Fruit fly (Drosophila melanogaster) whole organism, prepupa: ENCODE measurements around the gene CG10237.
A peak's percentile ranks its signal among the peaks of the same experiment; 100 is the strongest.

Source experiments
- Blimp-1 ChIP-seq: fragments of 200-800 bp; sonication (Bioruptor generic); optimal IDR thresholded peaks from 3 replicates; lab custom pipeline; 2017; ENCODE audit warnings: missing biosample characterization, missing genetic modification characterization, mild to moderate bottlenecking, moderate library complexity, missing genetic modification reagents
- CG10631 ChIP-seq: fragments of 200-800 bp; sonication (Bioruptor generic); optimal IDR thresholded peaks from 2 replicates; lab custom pipeline; 2016; ENCODE audit warnings: missing biosample characterization, missing genetic modification characterization
- CG10669 ChIP-seq: fragments of 200-800 bp; sonication (Bioruptor generic); optimal IDR thresholded peaks from 3 replicates; lab custom pipeline; 2018; ENCODE audit warnings: missing biosample characterization, mild to moderate bottlenecking, missing genetic modification characterization, moderate library complexity
- CG11294 ChIP-seq: fragments of 200-800 bp; sonication (Bioruptor generic); IDR thresholded peaks from 2 replicates; pipeline ENCODE4 v1.3.6; 2022; ENCODE audit warnings: missing biosample characterization, missing genetic modification characterization
- CG11762 ChIP-seq: fragments of 200-800 bp; sonication (Bioruptor generic); optimal IDR thresholded peaks from 3 replicates; lab custom pipeline; 2016; ENCODE audit warnings: missing biosample characterization, missing genetic modification characterization; ENCODE audit not compliant: insufficient read depth
- CG11902 ChIP-seq: fragments of 200-800 bp; sonication (Bioruptor generic); optimal IDR thresholded peaks from 3 replicates; lab custom pipeline; 2016; ENCODE audit warnings: missing biosample characterization, missing genetic modification characterization
- CG15336 ChIP-seq: fragments of 200-800 bp; sonication (Bioruptor generic); IDR thresholded peaks from 2 replicates; pipeline ENCODE4 v1.3.6; 2022; ENCODE audit warnings: missing biosample characterization, missing genetic modification characterization
- CG1621 ChIP-seq: fragments of 200-800 bp; sonication (Bioruptor generic); optimal IDR thresholded peaks from 3 replicates; lab custom pipeline; 2018; ENCODE audit warnings: missing biosample characterization, mild to moderate bottlenecking, missing genetic modification characterization
- CG31627 ChIP-seq: fragments of 200-800 bp; sonication (Bioruptor generic); optimal IDR thresholded peaks from 3 replicates; lab custom pipeline; 2016; ENCODE audit warnings: missing biosample characterization, missing genetic modification characterization
- CG32006 ChIP-seq: fragments of 200-800 bp; sonication (Bioruptor generic); optimal IDR thresholded peaks from 3 replicates; lab custom pipeline; 2017; ENCODE audit warnings: missing biosample characterization, mild to moderate bottlenecking, missing genetic modification characterization
- CG34406 ChIP-seq: fragments of 200-800 bp; sonication (Bioruptor generic); optimal IDR thresholded peaks from 3 replicates; lab custom pipeline; 2016; ENCODE audit warnings: missing biosample characterization, missing genetic modification characterization
- CG6163 ChIP-seq: fragments of 200-800 bp; sonication (Bioruptor generic); IDR thresholded peaks from 3 replicates; pipeline ENCODE4 v1.3.6; 2022; ENCODE audit warnings: missing biosample characterization, missing genetic modification characterization
- CG6276 ChIP-seq: fragments of 200-800 bp; sonication (Bioruptor generic); optimal IDR thresholded peaks from 2 replicates; lab custom pipeline; 2017; ENCODE audit warnings: missing biosample characterization, mild to moderate bottlenecking, missing genetic modification characterization
- CG6808 ChIP-seq: fragments of 200-800 bp; sonication (Bioruptor generic); optimal IDR thresholded peaks from 3 replicates; lab custom pipeline; 2017; ENCODE audit warnings: missing biosample characterization, missing genetic modification characterization, mild to moderate bottlenecking, moderate library complexity, missing genetic modification reagents
- CG6854 ChIP-seq: fragments of 200-800 bp; sonication (Bioruptor generic); optimal IDR thresholded peaks from 2 replicates; lab custom pipeline; 2017; ENCODE audit warnings: missing biosample characterization, mild to moderate bottlenecking, missing genetic modification characterization
- CG7368 ChIP-seq: fragments of 200-800 bp; sonication (Bioruptor generic); optimal IDR thresholded peaks from 3 replicates; lab custom pipeline; 2016; ENCODE audit warnings: missing biosample characterization, missing genetic modification characterization
- CG8119 ChIP-seq: fragments of 200-800 bp; sonication (Bioruptor generic); IDR thresholded peaks from 3 replicates; pipeline ENCODE4 v1.3.6; 2022; ENCODE audit warnings: missing biosample characterization, missing genetic modification characterization
- CG8319 ChIP-seq: fragments of 200-800 bp; sonication (Bioruptor generic); optimal IDR thresholded peaks from 3 replicates; lab custom pipeline; 2016; ENCODE audit warnings: missing biosample characterization, missing genetic modification characterization
- CG8632 ChIP-seq: fragments of 200-800 bp; sonication (Bioruptor generic); optimal IDR thresholded peaks from 3 replicates; lab custom pipeline; 2016; ENCODE audit warnings: missing biosample characterization, missing genetic modification characterization
- CG9139 ChIP-seq: fragments of 200-800 bp; sonication (Bioruptor generic); optimal IDR thresholded peaks from 3 replicates; lab custom pipeline; 2017; ENCODE audit warnings: missing biosample characterization, mild to moderate bottlenecking, missing genetic modification characterization
- Eip75B ChIP-seq: fragments of 200-800 bp; sonication (Bioruptor generic); optimal IDR thresholded peaks from 3 replicates; lab custom pipeline; 2016; ENCODE audit warnings: missing biosample characterization, missing genetic modification characterization
- Eip93F ChIP-seq: fragments of 200-800 bp; sonication (Bioruptor generic); optimal IDR thresholded peaks from 2 replicates; lab custom pipeline; 2016; ENCODE audit warnings: missing biosample characterization, mild to moderate bottlenecking, missing genetic modification characterization
- Hr38 ChIP-seq: sonication (Bioruptor generic); optimal IDR thresholded peaks from 2 replicates; lab custom pipeline; 2016; ENCODE audit warnings: missing biosample characterization, missing genetic modification characterization
- Hr4 ChIP-seq: fragments of 200-800 bp; sonication (Bioruptor generic); optimal IDR thresholded peaks from 3 replicates; lab custom pipeline; 2016; ENCODE audit warnings: missing biosample characterization, missing genetic modification characterization
- Lpt ChIP-seq: fragments of 200-800 bp; sonication (Bioruptor generic); optimal IDR thresholded peaks from 3 replicates; lab custom pipeline; 2016; ENCODE audit warnings: missing biosample characterization, missing genetic modification characterization
- OdsH ChIP-seq: fragments of 200-800 bp; sonication (Bioruptor generic); optimal IDR thresholded peaks from 3 replicates; lab custom pipeline; 2016; ENCODE audit warnings: missing biosample characterization, missing genetic modification characterization
- Smox ChIP-seq: fragments of 200-800 bp; sonication (Bioruptor generic); optimal IDR thresholded peaks from 3 replicates; lab custom pipeline; 2016; ENCODE audit warnings: missing biosample characterization, missing genetic modification characterization
- Sox102F ChIP-seq: fragments of 200-800 bp; sonication (Bioruptor generic); optimal IDR thresholded peaks from 2 replicates; lab custom pipeline; 2016; ENCODE audit warnings: missing biosample characterization, mild to moderate bottlenecking, missing genetic modification characterization
- Sox15 ChIP-seq: fragments of 200-800 bp; sonication (Bioruptor generic); optimal IDR thresholded peaks from 3 replicates; lab custom pipeline; 2016; ENCODE audit warnings: missing biosample characterization, missing genetic modification characterization
- achi ChIP-seq: fragments of 200-800 bp; sonication (Bioruptor generic); optimal IDR thresholded peaks from 3 replicates; lab custom pipeline; 2016; ENCODE audit warnings: missing biosample characterization, missing genetic modification characterization
- cyc ChIP-seq: fragments of 200-800 bp; sonication (Bioruptor generic); optimal IDR thresholded peaks from 3 replicates; lab custom pipeline; 2016; ENCODE audit warnings: missing biosample characterization, missing genetic modification characterization
- dsx ChIP-seq: fragments of 200-800 bp; optimal IDR thresholded peaks from 3 replicates; lab custom pipeline; 2019; ENCODE audit warnings: missing biosample characterization, mild to moderate bottlenecking, missing genetic modification characterization, moderate library complexity; ENCODE audit not compliant: poor library complexity, severe bottlenecking
- eg ChIP-seq: fragments of 200-800 bp; sonication (Bioruptor generic); IDR thresholded peaks from 3 replicates; pipeline ENCODE4 v1.3.6; 2022; ENCODE audit warnings: missing biosample characterization, missing genetic modification characterization
- esn ChIP-seq: fragments of 200-800 bp; sonication (Bioruptor generic); optimal IDR thresholded peaks from 2 replicates; lab custom pipeline; 2016; ENCODE audit warnings: missing biosample characterization, mild to moderate bottlenecking, missing genetic modification characterization, moderate library complexity
- fd59A ChIP-seq: fragments of 200-800 bp; sonication (Bioruptor generic); optimal IDR thresholded peaks from 2 replicates; lab custom pipeline; 2017; ENCODE audit warnings: missing biosample characterization, mild to moderate bottlenecking, missing genetic modification characterization, missing genetic modification reagents
- fd85E ChIP-seq: fragments of 200-800 bp; sonication (Bioruptor generic); optimal IDR thresholded peaks from 3 replicates; lab custom pipeline; 2016; ENCODE audit warnings: missing biosample characterization, missing genetic modification characterization
- fkh ChIP-seq: fragments of 200-800 bp; sonication (Bioruptor generic); optimal IDR thresholded peaks from 3 replicates; lab custom pipeline; 2017; ENCODE audit warnings: missing biosample characterization, mild to moderate bottlenecking, missing genetic modification characterization, moderate library complexity
- pdm3 ChIP-seq: fragments of 200-800 bp; sonication (Bioruptor generic); optimal IDR thresholded peaks from 3 replicates; lab custom pipeline; 2016; ENCODE audit warnings: missing biosample characterization, missing genetic modification characterization
- salr ChIP-seq, 2 experiments: fragments of 200-800 bp; sonication (Bioruptor generic); optimal IDR thresholded peaks; 3 replicates each; lab custom pipeline; 2016 to 2018; ENCODE audit warnings: missing biosample characterization in 2 of 2, missing genetic modification characterization in 2 of 2, mild to moderate bottlenecking in 1 of 2
- svp ChIP-seq: fragments of 200-800 bp; sonication (Bioruptor generic); peaks from one replicate; lab custom pipeline; 2016; ENCODE audit warnings: missing biosample characterization, missing genetic modification characterization
- topi ChIP-seq: fragments of 200-800 bp; sonication (Bioruptor generic); optimal IDR thresholded peaks from 3 replicates; lab custom pipeline; 2016; ENCODE audit warnings: missing biosample characterization, missing genetic modification characterization
- vri ChIP-seq: fragments of 200-800 bp; sonication (Bioruptor generic); optimal IDR thresholded peaks from 3 replicates; lab custom pipeline; 2016; ENCODE audit warnings: missing biosample characterization, mild to moderate bottlenecking, missing genetic modification characterization

CG10237 gene

dm6 chr2L:19457890-19458580 lies 15.5 kb upstream of the CG10237 start:
- TF ChIP-seq CG6854 (no peak), esn (GFP tag; lab: Kevin White, UChicago) (no peak), CG11294 (no peak), fd59A (GFP tag; lab: Kevin White, UChicago) (no peak), CG11762 (no peak), CG9139 (GFP tag; lab: Kevin White, UChicago) (no peak), Smox (no peak), CG6163 (GFP tag; lab: Robert Waterston, UW) (no peak), achi (GFP tag; lab: Kevin White, UChicago) (no peak), CG32006 (GFP tag; lab: Kevin White, UChicago) (no peak), CG31627 (GFP tag; lab: Kevin White, UChicago) (no peak), cyc (GFP tag; lab: Kevin White, UChicago) (no peak)

dm6 chr2L:19455723-19456122 lies 13.2 kb upstream of the CG10237 start:
- TF ChIP-seq svp (GFP tag; lab: Kevin White, UChicago) (no peak), Blimp-1 (GFP tag; lab: Kevin White, UChicago) (no peak), dsx (peak; percentile 4), topi (GFP tag; lab: Kevin White, UChicago) (no peak), fkh (GFP tag; lab: Kevin White, UChicago) (no peak), Hr38 (GFP tag; lab: Kevin White, UChicago) (no peak), fd85E (GFP tag; lab: Kevin White, UChicago) (no peak), CG31627 (GFP tag; lab: Kevin White, UChicago) (no peak)
- TF ChIP-seq, all 60 proteins: peak for 1

- 0 out of 3 replicates have a peak, but pooled peaks have one; percentile 20 for TF ChIP-seq CG8119 (GFP tag; lab: Robert Waterston, UW)
- TF ChIP-seq svp (GFP tag; lab: Kevin White, UChicago): peak; percentile 96
- TF ChIP-seq CG6276: no peak
Observed at dm6 chr2L:19455209-19455608, 12.7 kb upstream of the CG10237 start.

- TF ChIP-seq CG34406 (GFP tag; lab: Kevin White, UChicago) (peak; percentile 44), fd85E (GFP tag; lab: Kevin White, UChicago) (no peak), dsx (no peak), CG7368 (no peak), Sox102F (peak; percentile 52), CG1621 (tag; lab: Kevin White, UChicago) (no peak), CG15336 (GFP tag; lab: Robert Waterston, UW) (no peak), Hr4 (GFP tag; lab: Kevin White, UChicago) (peak; percentile 40), vri (peak; percentile 44), Sox15 (GFP tag; lab: Kevin White, UChicago) (no peak), CG8319 (no peak), CG10669 (GFP tag; lab: Kevin White, UChicago) (peak; percentile 63), OdsH (peak; percentile 53), salr (GFP tag; optimal IDR thresholded peaks at IDR 0.05; lab: Kevin White, UChicago) (peak in 1 of 2 experiments; percentile 42), svp (GFP tag; lab: Kevin White, UChicago) (peak; percentile 57), CG9139 (GFP tag; lab: Kevin White, UChicago) (peak; percentile 13), CG8632 (GFP tag; lab: Kevin White, UChicago) (peak; percentile 45), CG31627 (GFP tag; lab: Kevin White, UChicago) (peak; percentile 35), pdm3 (GFP tag; lab: Kevin White, UChicago) (peak; percentile 58), CG10631 (GFP tag; lab: Kevin White, UChicago) (peak; percentile 44), Lpt (GFP tag; lab: Kevin White, UChicago) (no peak), Blimp-1 (GFP tag; lab: Kevin White, UChicago) (no peak), CG11902 (GFP tag; lab: Kevin White, UChicago) (no peak), Eip93F (GFP tag; lab: Kevin White, UChicago) (no peak), eg (GFP tag; lab: Robert Waterston, UW) (no peak), fkh (GFP tag; lab: Kevin White, UChicago) (no peak), CG6854 (no peak), CG6808 (GFP tag; lab: Kevin White, UChicago) (peak; percentile 74), CG8119 (GFP tag; lab: Robert Waterston, UW) (peak; percentile 45; the same call in 2 of the 3 replicates), Eip75B (GFP tag; lab: Kevin White, UChicago) (peak; percentile 23), Hr38 (GFP tag; lab: Kevin White, UChicago) (no peak)
Observed at dm6 chr2L:19454070-19454751, 11.7 kb upstream of the CG10237 start, which contains the start of gene CG10026. TSS of gene CG10026 (plus strand) at chr2L:19454256.
